Worm (Caenorhabditis elegans): ENCODE data around the gene egrh-3.
"Not testable (repeated sequence)": the region's sequence is repeated elsewhere in the genome, so short reads cannot be mapped to it uniquely, and the experiment has no call there.

The egrh-3 gene

DNA sequence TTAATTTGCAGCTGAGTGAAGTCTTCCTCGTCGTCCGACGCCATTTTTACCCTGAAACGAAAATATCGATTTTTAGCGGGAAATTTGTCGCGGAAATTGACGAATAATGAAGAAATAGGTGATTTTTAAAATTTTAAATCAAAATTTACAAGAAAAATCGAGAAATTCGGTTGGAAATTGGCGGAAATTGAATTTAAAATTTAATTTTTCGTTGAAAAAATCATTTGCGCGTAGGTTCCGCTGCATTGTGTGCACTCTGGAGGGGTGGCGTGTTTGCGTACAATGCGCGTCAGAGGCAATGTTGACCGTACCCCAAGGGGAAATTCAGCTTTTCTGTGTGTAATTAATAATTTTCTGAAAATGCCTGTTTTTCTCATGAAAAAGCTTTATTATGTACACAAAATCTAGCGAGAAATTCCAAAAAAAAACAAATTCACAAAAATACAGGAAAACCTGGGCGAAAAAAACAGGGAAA lies 15.4 kb upstream of the egrh-3 start, which contains the start of gene Y94H6A.5 (continued):
- peak; percentile 57; the same call in 1 of the 2 replicates for TF ChIP-seq mcd-1 (GFP tag; IDR thresholded peaks at IDR 0.05)
- TF ChIP-seq ztf-18 (tag; optimal IDR thresholded peaks at IDR 0.05), result peak; percentile 26
- peak; percentile 49; the same call in 1 of the 2 replicates for TF ChIP-seq hmg-1.2 (GFP tag; IDR thresholded peaks at IDR 0.05)
- no peak for TF ChIP-seq ceh-40 (GFP tag; IDR thresholded peaks at IDR 0.05)
- no peak for TF ChIP-seq ztf-22 (GFP tag; optimal IDR thresholded peaks at IDR 0.05)
- TF ChIP-seq nfyb-1 (GFP tag; IDR thresholded peaks at IDR 0.05), result no peak
- TF ChIP-seq ekl-4 (GFP tag; IDR thresholded peaks at IDR 0.05), result no peak
- TF ChIP-seq F55B11.4 (tag; optimal IDR thresholded peaks at IDR 0.05; ENCODE audit: borderline replicate concordance, insufficient read depth), result no peak
- TF ChIP-seq F37B4.10 (GFP tag; IDR thresholded peaks at IDR 0.05), result no peak
- TF ChIP-seq repo-1 (tag; optimal IDR thresholded peaks at IDR 0.05), result no peak
- peak; percentile 72; the same call in 1 of the 2 replicates for TF ChIP-seq ztf-28 (GFP tag; IDR thresholded peaks at IDR 0.05)
- no peak for TF ChIP-seq let-607 (tag; optimal IDR thresholded peaks at IDR 0.05)
- no peak for TF ChIP-seq ceh-91 (GFP tag; IDR thresholded peaks at IDR 0.05)
- TF ChIP-seq hmg-20 (GFP tag; IDR thresholded peaks at IDR 0.05), result no peak
- no peak for TF ChIP-seq tbx-9 (tag; optimal IDR thresholded peaks at IDR 0.05; ENCODE audit: borderline replicate concordance)
- no peak for TF ChIP-seq pha-4 (tag; optimal IDR thresholded peaks at IDR 0.05)
- TF ChIP-seq aptf-3 (GFP tag; IDR thresholded peaks at IDR 0.05), result no peak
- no peak for TF ChIP-seq C17E4.6 (GFP tag; IDR thresholded peaks at IDR 0.05)
- TF ChIP-seq F39B2.1 (GFP tag; IDR thresholded peaks at IDR 0.05), result no peak
- TF ChIP-seq sea-2 (GFP tag; IDR thresholded peaks at IDR 0.05), result 0 out of 2 replicates have a peak, but pooled peaks have one; percentile 13
- no peak for TF ChIP-seq lsy-27 (tag; optimal IDR thresholded peaks at IDR 0.05; ENCODE audit: borderline replicate concordance, insufficient read depth)
- no peak for TF ChIP-seq gei-17 (GFP tag; optimal IDR thresholded peaks at IDR 0.05)
- peak; percentile 32; the same call in 1 of the 2 replicates for TF ChIP-seq F33H1.4 (GFP tag; IDR thresholded peaks at IDR 0.05)
- TF ChIP-seq xnd-1 (tag; optimal IDR thresholded peaks at IDR 0.05), result no peak
- TF ChIP-seq unc-130 (GFP tag; optimal IDR thresholded peaks at IDR 0.05), result no peak
- TF ChIP-seq D2030.7 (GFP tag; IDR thresholded peaks at IDR 0.05), result peak; percentile 26; the same call in 1 of the 2 replicates
- TF ChIP-seq Y56A3A.18 (GFP tag; IDR thresholded peaks at IDR 0.05), result no peak
- no peak for TF ChIP-seq F57A8.1 (GFP tag; optimal IDR thresholded peaks at IDR 0.05)
- no peak for TF ChIP-seq chd-7 (tag; optimal IDR thresholded peaks at IDR 0.05)
- no peak for TF ChIP-seq ceh-58 (GFP tag; IDR thresholded peaks at IDR 0.05)
- TF ChIP-seq unc-62 (GFP tag; optimal IDR thresholded peaks at IDR 0.05), result no peak
- TF ChIP-seq ceh-79 (tag; optimal IDR thresholded peaks at IDR 0.05), result no peak

DNA sequence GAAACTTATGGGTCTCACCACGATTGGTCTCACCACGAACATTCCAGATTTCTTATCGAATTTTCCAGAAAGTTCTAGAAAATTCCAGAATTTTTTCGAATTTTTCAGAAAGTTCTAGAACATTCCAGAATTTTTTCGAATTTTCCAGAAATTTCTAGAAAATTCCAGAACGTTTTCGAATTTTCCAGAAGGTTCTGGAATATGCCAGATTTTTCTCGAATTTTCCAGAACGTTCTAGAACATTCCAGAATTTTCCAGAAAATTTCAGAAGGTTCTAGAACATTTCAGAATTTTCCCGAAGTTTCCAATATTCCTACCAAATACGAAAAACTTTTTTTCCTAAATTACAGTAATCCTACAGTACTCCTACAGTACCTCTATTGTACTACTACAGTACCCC lies 6.3 kb upstream of the egrh-3 start:
- TF ChIP-seq hsf-1 (GFP tag; IDR thresholded peaks at IDR 0.05) (peak; percentile 96), rpc-1 (optimal IDR thresholded peaks at IDR 0.05) (peak; percentile 10)
- not testable (repeated sequence) for TF ChIP-seq rpc-1 (tag; optimal IDR thresholded peaks at IDR 0.05)

DNA sequence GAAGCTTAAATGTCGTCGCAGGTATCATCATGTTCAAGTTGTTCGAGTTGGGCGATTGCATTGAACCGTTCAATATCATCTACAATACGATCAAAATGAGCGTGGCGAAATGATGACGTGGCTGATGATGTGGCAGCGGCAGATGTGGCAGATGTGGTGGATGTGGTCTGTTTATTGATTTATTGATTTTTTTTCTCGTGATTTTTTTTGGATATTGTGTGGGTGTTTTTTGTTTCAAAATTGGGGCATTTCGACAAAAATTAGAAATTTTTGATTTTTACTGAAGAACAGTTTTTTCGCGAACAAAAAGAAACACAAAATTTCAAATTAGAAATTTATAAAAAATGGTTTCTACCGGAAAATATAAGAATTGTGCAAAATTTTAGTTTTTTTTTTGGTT lies 8.3 kb downstream of the egrh-3 start:
- TF ChIP-seq zfh-2 (GFP tag; conservative IDR thresholded peaks at IDR 0.05) (no peak), repo-1 (tag; optimal IDR thresholded peaks at IDR 0.05) (no peak), C17E4.6 (GFP tag; IDR thresholded peaks at IDR 0.05) (no peak), unc-130 (GFP tag; optimal IDR thresholded peaks at IDR 0.05) (no peak), tlf-1 (GFP tag; optimal IDR thresholded peaks at IDR 0.05) (no peak), ZK185.1 (tag; optimal IDR thresholded peaks at IDR 0.05; ENCODE audit: poor library complexity, severe bottlenecking) (no peak), let-607 (tag; optimal IDR thresholded peaks at IDR 0.05) (no peak), F37B4.10 (GFP tag; IDR thresholded peaks at IDR 0.05) (no peak), let-526 (GFP tag; IDR thresholded peaks at IDR 0.05) (no peak), cebp-1 (GFP tag; IDR thresholded peaks at IDR 0.05) (no peak), cebp-1 (tag; optimal IDR thresholded peaks at IDR 0.05) (no peak)

Data from whole organism, young adult.